Fruit fly (Drosophila melanogaster) whole organism, embryonic: ENCODE data around the gene CG42592.

Source experiments
- CG10147 ChIP-seq: fragments of 200-800 bp; sonication (Bioruptor generic); optimal IDR thresholded peaks from 2 replicates; lab custom pipeline; 2019; ENCODE audit warnings: missing biosample characterization, mild to moderate bottlenecking, missing genetic modification characterization, moderate library complexity
- CG10209 ChIP-seq: fragments of 200-800 bp; sonication (Bioruptor generic); optimal IDR thresholded peaks from 3 replicates; lab custom pipeline; 2017; ENCODE audit warnings: missing biosample characterization, mild to moderate bottlenecking, missing genetic modification characterization, missing genetic modification reagents
- CG10431 ChIP-seq: fragments of 200-800 bp; sonication (Bioruptor generic); optimal IDR thresholded peaks from 3 replicates; lab custom pipeline; 2018; ENCODE audit warnings: missing biosample characterization, mild to moderate bottlenecking, missing genetic modification characterization
- CG11696 ChIP-seq: fragments of 200-800 bp; sonication (Bioruptor generic); IDR thresholded peaks from 2 replicates; pipeline ENCODE4 v1.3.6; 2022; ENCODE audit warnings: missing biosample characterization, missing genetic modification characterization
- CG13287 ChIP-seq: fragments of 200-800 bp; sonication (Bioruptor generic); IDR thresholded peaks from 2 replicates; pipeline ENCODE4 v1.3.6; 2022; ENCODE audit warnings: missing biosample characterization, missing genetic modification characterization; ENCODE audit not compliant: partially characterized antibody
- CG13424 ChIP-seq: fragments of 200-800 bp; sonication (Bioruptor generic); optimal IDR thresholded peaks from 2 replicates; lab custom pipeline; 2019; ENCODE audit warnings: missing biosample characterization, mild to moderate bottlenecking, missing genetic modification characterization, moderate library complexity
- CG14014 ChIP-seq: fragments of 200-800 bp; sonication (Bioruptor generic); IDR thresholded peaks from 2 replicates; pipeline ENCODE4 v1.3.6; 2022; ENCODE audit warnings: missing biosample characterization, missing genetic modification characterization
- CG14710 ChIP-seq: fragments of 200-800 bp; sonication (Bioruptor generic); optimal IDR thresholded peaks from 3 replicates; lab custom pipeline; 2019; ENCODE audit warnings: missing biosample characterization, mild to moderate bottlenecking, missing genetic modification characterization, moderate library complexity
- CG30020 ChIP-seq: fragments of 200-800 bp; optimal IDR thresholded peaks from 2 replicates; lab custom pipeline; 2019; ENCODE audit warnings: missing biosample characterization, mild to moderate bottlenecking, missing genetic modification characterization, moderate library complexity
- CG3065 ChIP-seq: fragments of 200-800 bp; sonication (Bioruptor generic); optimal IDR thresholded peaks from 2 replicates; lab custom pipeline; 2016; ENCODE audit warnings: missing biosample characterization, missing genetic modification characterization
- CG31365 ChIP-seq: fragments of 200-800 bp; sonication (Bioruptor generic); optimal IDR thresholded peaks from 2 replicates; lab custom pipeline; 2018; ENCODE audit warnings: missing biosample characterization, mild to moderate bottlenecking, missing genetic modification characterization
- CG34376 ChIP-seq: fragments of 200-800 bp; sonication (Bioruptor generic); optimal IDR thresholded peaks from 2 replicates; lab custom pipeline; 2018; ENCODE audit warnings: missing biosample characterization, mild to moderate bottlenecking, missing genetic modification characterization
- CG3838 ChIP-seq: fragments of 200-800 bp; sonication (Bioruptor generic); optimal IDR thresholded peaks from 3 replicates; lab custom pipeline; 2016; ENCODE audit warnings: missing biosample characterization, missing genetic modification characterization
- CG4424 ChIP-seq: fragments of 200-800 bp; sonication (Bioruptor generic); optimal IDR thresholded peaks from 3 replicates; lab custom pipeline; 2016; ENCODE audit warnings: missing biosample characterization, missing genetic modification characterization
- CG4730 ChIP-seq: fragments of 200-800 bp; sonication (Bioruptor generic); IDR thresholded peaks from 2 replicates; pipeline ENCODE4 v1.3.6; 2022; ENCODE audit warnings: missing biosample characterization, missing genetic modification characterization
- CG4854 ChIP-seq: fragments of 200-800 bp; sonication (Bioruptor generic); optimal IDR thresholded peaks from 2 replicates; lab custom pipeline; 2016; ENCODE audit warnings: missing biosample characterization, missing genetic modification characterization, inconsistent platforms
- CG9609 ChIP-seq: fragments of 200-800 bp; sonication (Bioruptor generic); optimal IDR thresholded peaks from 3 replicates; lab custom pipeline; 2016; ENCODE audit warnings: missing biosample characterization, missing genetic modification characterization
- CG9797 ChIP-seq: fragments of 200-800 bp; sonication (Bioruptor generic); optimal IDR thresholded peaks from 3 replicates; lab custom pipeline; 2018; ENCODE audit warnings: missing biosample characterization, mild to moderate bottlenecking, missing genetic modification characterization
- CG9876 ChIP-seq: fragments of 200-800 bp; sonication (Bioruptor generic); optimal IDR thresholded peaks from 2 replicates; lab custom pipeline; 2016; ENCODE audit warnings: missing biosample characterization, missing genetic modification characterization
- Doc2 ChIP-seq: fragments of 200-800 bp; sonication (Bioruptor generic); IDR thresholded peaks from 2 replicates; pipeline ENCODE4 v1.3.6; 2022; ENCODE audit warnings: missing biosample characterization, missing genetic modification characterization
- Elba2 ChIP-seq: fragments of 200-800 bp; sonication (Bioruptor generic); optimal IDR thresholded peaks from 3 replicates; lab custom pipeline; 2016; ENCODE audit warnings: missing biosample characterization, missing genetic modification characterization
- H2.0 ChIP-seq: fragments of 200-800 bp; sonication (Bioruptor generic); IDR thresholded peaks from 2 replicates; pipeline ENCODE4 v1.3.6; 2022; ENCODE audit warnings: missing biosample characterization, missing genetic modification characterization
- HLH54F ChIP-seq: fragments of 200-800 bp; sonication (Bioruptor generic); optimal IDR thresholded peaks from 3 replicates; lab custom pipeline; 2016; ENCODE audit warnings: missing biosample characterization, missing genetic modification characterization
- NC2α ChIP-seq: fragments of 200-800 bp; sonication (Bioruptor generic); optimal IDR thresholded peaks from 2 replicates; lab custom pipeline; 2016; ENCODE audit warnings: missing biosample characterization, missing genetic modification characterization
- Sox100B ChIP-seq: fragments of 200-800 bp; sonication (Bioruptor generic); optimal IDR thresholded peaks from 3 replicates; lab custom pipeline; 2018; ENCODE audit warnings: missing biosample characterization, mild to moderate bottlenecking, missing genetic modification characterization
- Sox102F ChIP-seq: fragments of 200-800 bp; sonication (Bioruptor generic); optimal IDR thresholded peaks from 2 replicates; lab custom pipeline; 2018; ENCODE audit warnings: missing biosample characterization, mild to moderate bottlenecking, missing genetic modification characterization, moderate library complexity
- Stat92E ChIP-seq, 3 experiments: fragments of >200 bp in 2 of 3; fragments of 200-800 bp in 1 of 3; sonication (Bioruptor generic) in 1 of 3; optimal IDR thresholded peaks; 2 replicates each; lab custom pipeline; 2017 to 2019; ENCODE audit warnings: missing biosample characterization in 3 of 3, missing genetic modification characterization in 3 of 3, mild to moderate bottlenecking in 1 of 3, moderate library complexity in 1 of 3
- Tbp ChIP-seq: fragments of >200 bp; optimal IDR thresholded peaks from 2 replicates; lab custom pipeline; 2018; ENCODE audit warnings: missing biosample characterization, missing genetic modification characterization
- Trl ChIP-seq, 3 experiments: fragments of >200 bp in 2 of 3; fragments of 200-800 bp in 1 of 3; sonication (Bioruptor generic) in 1 of 3; optimal IDR thresholded peaks; 2 replicates in 1 of 3; 3 replicates in 2 of 3; lab custom pipeline; 2016 to 2017; ENCODE audit warnings: missing biosample characterization in 1 of 3, missing genetic modification characterization in 1 of 3
- ash1 ChIP-seq: fragments of 200-800 bp; sonication (Bioruptor generic); optimal IDR thresholded peaks from 2 replicates; lab custom pipeline; 2018; ENCODE audit warnings: missing biosample characterization, mild to moderate bottlenecking, missing genetic modification characterization
- ato ChIP-seq: fragments of 200-800 bp; sonication (Bioruptor generic); IDR thresholded peaks from 2 replicates; pipeline ENCODE4 v1.3.6; 2022; ENCODE audit warnings: missing biosample characterization, missing genetic modification characterization; ENCODE audit not compliant: partially characterized antibody
- cas ChIP-seq: fragments of 200-800 bp; sonication (Bioruptor generic); IDR thresholded peaks from 2 replicates; pipeline ENCODE4 v1.3.6; 2022; ENCODE audit warnings: missing biosample characterization, missing genetic modification characterization
- caup ChIP-seq: fragments of 200-800 bp; sonication (Bioruptor generic); optimal IDR thresholded peaks from 3 replicates; lab custom pipeline; 2017; ENCODE audit warnings: missing biosample characterization, mild to moderate bottlenecking, missing genetic modification characterization, moderate library complexity; ENCODE audit not compliant: severe bottlenecking
- chinmo ChIP-seq: fragments of 200-800 bp; sonication (Bioruptor generic); IDR thresholded peaks from 4 replicates; pipeline ENCODE4 v1.3.6; 2022; ENCODE audit warnings: missing biosample characterization, missing genetic modification characterization; ENCODE audit not compliant: partially characterized antibody
- corto ChIP-seq: fragments of 200-800 bp; sonication (Bioruptor generic); optimal IDR thresholded peaks from 2 replicates; lab custom pipeline; 2016; ENCODE audit warnings: missing biosample characterization, mild to moderate bottlenecking, missing genetic modification characterization, moderate library complexity
- crol ChIP-seq: fragments of 200-800 bp; sonication (Bioruptor generic); IDR thresholded peaks from 2 replicates; pipeline ENCODE4 v1.3.6; 2022; ENCODE audit warnings: missing biosample characterization, missing genetic modification characterization
- disco-r ChIP-seq: fragments of 200-800 bp; sonication (Bioruptor generic); optimal IDR thresholded peaks from 2 replicates; lab custom pipeline; 2016; ENCODE audit warnings: missing biosample characterization, missing genetic modification characterization
- dmrt99B ChIP-seq: fragments of 200-800 bp; sonication (Bioruptor generic); optimal IDR thresholded peaks from 2 replicates; lab custom pipeline; 2018; ENCODE audit warnings: missing biosample characterization, mild to moderate bottlenecking, missing genetic modification characterization, moderate library complexity
- ems ChIP-seq: fragments of 200-800 bp; sonication (Bioruptor generic); optimal IDR thresholded peaks from 3 replicates; lab custom pipeline; 2016; ENCODE audit warnings: missing biosample characterization, missing genetic modification characterization
- gcm ChIP-seq: fragments of 200-800 bp; sonication (Bioruptor generic); optimal IDR thresholded peaks from 2 replicates; lab custom pipeline; 2019; ENCODE audit warnings: missing biosample characterization, mild to moderate bottlenecking, missing genetic modification characterization, moderate library complexity
- hbn ChIP-seq: fragments of 200-800 bp; sonication (Bioruptor generic); IDR thresholded peaks from 2 replicates; pipeline ENCODE4 v1.3.6; 2022; ENCODE audit warnings: missing biosample characterization, missing genetic modification characterization; ENCODE audit not compliant: partially characterized antibody
- insv ChIP-seq, 2 experiments: fragments of 200-800 bp; sonication (Bioruptor generic); optimal IDR thresholded peaks; 3 replicates each; lab custom pipeline; 2016 to 2018; ENCODE audit warnings: missing biosample characterization in 2 of 2, missing genetic modification characterization in 2 of 2
- lab ChIP-seq: fragments of 200-800 bp; sonication (Bioruptor generic); optimal IDR thresholded peaks from 3 replicates; lab custom pipeline; 2017; ENCODE audit warnings: missing biosample characterization, missing genetic modification characterization, mild to moderate bottlenecking, moderate library complexity, missing genetic modification reagents
- nom ChIP-seq: fragments of 200-800 bp; sonication (Bioruptor generic); optimal IDR thresholded peaks from 2 replicates; lab custom pipeline; 2017; ENCODE audit warnings: missing biosample characterization, missing genetic modification characterization, mild to moderate bottlenecking, moderate library complexity, missing genetic modification reagents
- psq ChIP-seq: fragments of 200-800 bp; sonication (Bioruptor generic); optimal IDR thresholded peaks from 2 replicates; lab custom pipeline; 2017; ENCODE audit warnings: missing biosample characterization, missing genetic modification characterization
- pzg ChIP-seq: fragments of 200-800 bp; sonication (Bioruptor generic); optimal IDR thresholded peaks from 3 replicates; lab custom pipeline; 2018; ENCODE audit warnings: missing biosample characterization, mild to moderate bottlenecking, missing genetic modification characterization, moderate library complexity
- slbo ChIP-seq: fragments of 200-800 bp; sonication (Bioruptor generic); IDR thresholded peaks from 2 replicates; pipeline ENCODE4 v1.3.6; 2022; ENCODE audit warnings: missing biosample characterization, missing genetic modification characterization
- vfl ChIP-seq: fragments of 200-800 bp; sonication (Bioruptor generic); optimal IDR thresholded peaks from 2 replicates; lab custom pipeline; 2016; ENCODE audit warnings: missing biosample characterization, missing genetic modification characterization

Gene CG42592

DNA sequence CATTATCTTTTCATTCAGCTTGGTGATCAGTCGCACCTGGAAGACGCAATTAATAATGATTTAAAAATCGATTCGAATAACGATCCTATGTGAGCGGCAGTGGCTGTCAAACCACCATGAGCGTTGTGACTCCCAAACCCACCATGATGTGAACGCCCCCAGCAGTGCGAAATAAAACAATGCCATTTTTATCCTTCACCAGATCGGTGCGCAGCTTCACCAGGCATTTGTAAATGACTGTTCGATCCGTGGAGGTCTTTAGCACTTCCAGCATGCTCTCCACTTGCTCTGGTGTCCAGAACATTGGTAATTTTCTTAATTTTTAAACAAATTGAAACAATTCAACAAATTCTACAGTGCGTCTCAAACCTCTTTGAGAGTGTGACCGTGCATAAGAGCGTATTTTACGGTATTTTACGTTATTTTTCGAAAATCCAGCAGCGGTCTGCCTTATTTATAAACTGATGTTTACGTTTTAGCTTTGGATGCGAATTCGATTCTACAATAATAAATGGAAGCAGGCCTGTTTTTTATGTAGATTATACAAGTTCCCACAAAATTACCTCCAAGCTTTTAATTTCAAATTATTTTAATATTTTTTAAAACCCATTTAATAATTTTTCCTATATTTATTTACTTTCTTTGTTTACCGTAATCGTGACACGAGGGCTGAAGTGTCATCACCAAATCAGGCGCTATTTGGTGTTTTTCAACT is 37.0 kb downstream of the CG42592 start, which contains the start of the genes Rnb and Drice (continued):
- no peak for TF ChIP-seq crol
- peak in 1 of 3 experiments; percentile 51 for TF ChIP-seq Stat92E (GFP tag; optimal IDR thresholded peaks at IDR 0.05; lab: Kevin White, UChicago)
- no peak for TF ChIP-seq Sox102F (GFP tag; lab: Kevin White, UChicago)
- TF ChIP-seq vfl (GFP tag; lab: Kevin White, UChicago), result no peak
- peak; percentile 48; the same call in 1 of the 2 replicates for TF ChIP-seq CG14014
- no peak for TF ChIP-seq Trl (optimal IDR thresholded peaks at IDR 0.05; lab: Kevin White, UChicago)
- no peak for TF ChIP-seq Trl (GFP tag; optimal IDR thresholded peaks at IDR 0.05; lab: Kevin White, UChicago)
- no peak for TF ChIP-seq CG3065 (GFP tag; lab: Kevin White, UChicago)
- TF ChIP-seq NC2α (GFP tag; lab: Kevin White, UChicago), result no peak
- peak; percentile 54 for TF ChIP-seq CG10147 (GFP tag; lab: Kevin White, UChicago)
- TF ChIP-seq corto (GFP tag; lab: Kevin White, UChicago), result no peak
- TF ChIP-seq disco-r, result no peak
- no peak for TF ChIP-seq ems (GFP tag; lab: Kevin White, UChicago)
- TF ChIP-seq CG11696, result no peak
- TF ChIP-seq lab (GFP tag; lab: Kevin White, UChicago), result no peak
- no peak for TF ChIP-seq CG4854 (GFP tag; lab: Kevin White, UChicago)
- no peak for TF ChIP-seq Doc2 (GFP tag; lab: Robert Waterston, UW)
- no peak for TF ChIP-seq gcm
- TF ChIP-seq CG10431 (GFP tag; lab: Kevin White, UChicago), result no peak
- no peak for TF ChIP-seq CG3838
- TF ChIP-seq caup, result peak; percentile 17
- TF ChIP-seq CG9797 (GFP tag; lab: Kevin White, UChicago), result peak; percentile 66
- TF ChIP-seq CG9876, result no peak
- no peak for TF ChIP-seq cas (GFP tag; lab: Robert Waterston, UW)
- TF ChIP-seq CG13287 (GFP tag; lab: Robert Waterston, UW), result peak; percentile 81
- no peak for TF ChIP-seq ato (GFP tag; lab: Robert Waterston, UW)
- peak; percentile 79 for TF ChIP-seq CG14710 (tag; lab: Kevin White, UChicago)
- TF ChIP-seq pzg (GFP tag; lab: Kevin White, UChicago), result peak; percentile 51
- TF ChIP-seq chinmo (GFP tag; lab: Robert Waterston, UW), result 0 out of 4 replicates have a peak, but pooled peaks have one; percentile 47
- peak in 1 of 2 experiments; percentile 10 for TF ChIP-seq insv (GFP tag; optimal IDR thresholded peaks at IDR 0.05; lab: Kevin White, UChicago)
- peak; percentile 60 for TF ChIP-seq CG13424
- TF ChIP-seq HLH54F (GFP tag; lab: Kevin White, UChicago), result no peak
- TF ChIP-seq H2.0, result peak; percentile 38; the same call in 1 of the 2 replicates
- TF ChIP-seq CG31365, result no peak
- TF ChIP-seq CG4730 (GFP tag; lab: Robert Waterston, UW), result no peak
- TF ChIP-seq CG9609 (GFP tag; lab: Kevin White, UChicago), result no peak
- TF ChIP-seq ash1 (GFP tag; lab: Kevin White, UChicago), result no peak
- TF ChIP-seq slbo (GFP tag; lab: Robert Waterston, UW), result peak; percentile 57
- TF ChIP-seq Sox100B, result no peak
- no peak for TF ChIP-seq psq (GFP tag; lab: Kevin White, UChicago)
- peak; percentile 32 for TF ChIP-seq Tbp (GFP tag; lab: Kevin White, UChicago)
- no peak for TF ChIP-seq CG30020 (tag; lab: Kevin White, UChicago)
- TF ChIP-seq CG4424 (GFP tag; lab: Kevin White, UChicago), result peak; percentile 48
- TF ChIP-seq CG10209 (GFP tag; lab: Kevin White, UChicago), result peak; percentile 48
- TF ChIP-seq Elba2 (GFP tag; lab: Kevin White, UChicago), result no peak
- no peak for TF ChIP-seq dmrt99B (tag; lab: Kevin White, UChicago)
- TF ChIP-seq hbn (GFP tag; lab: Robert Waterston, UW), result peak; percentile 65
- TF ChIP-seq CG34376 (GFP tag; lab: Kevin White, UChicago), result peak; percentile 32
- TF ChIP-seq nom (GFP tag; lab: Kevin White, UChicago), result peak; percentile 25
